Fruit fly (Drosophila melanogaster) whole organism, prepupa: Measurements from ENCODE around the gene sba.
A peak's percentile ranks its signal among the peaks of the same experiment; 100 is the strongest.

Experiments
- Blimp-1 ChIP-seq: fragments of 200-800 bp; sonication (Bioruptor generic); optimal IDR thresholded peaks from 3 replicates; lab custom pipeline; 2017; ENCODE audit warnings: missing biosample characterization, missing genetic modification characterization, mild to moderate bottlenecking, moderate library complexity, missing genetic modification reagents
- CG10669 ChIP-seq: fragments of 200-800 bp; sonication (Bioruptor generic); optimal IDR thresholded peaks from 3 replicates; lab custom pipeline; 2018; ENCODE audit warnings: missing biosample characterization, mild to moderate bottlenecking, missing genetic modification characterization, moderate library complexity
- CG11294 ChIP-seq: fragments of 200-800 bp; sonication (Bioruptor generic); IDR thresholded peaks from 2 replicates; pipeline ENCODE4 v1.3.6; 2022; ENCODE audit warnings: missing biosample characterization, missing genetic modification characterization
- CG11902 ChIP-seq: fragments of 200-800 bp; sonication (Bioruptor generic); optimal IDR thresholded peaks from 3 replicates; lab custom pipeline; 2016; ENCODE audit warnings: missing biosample characterization, missing genetic modification characterization
- CG15336 ChIP-seq: fragments of 200-800 bp; sonication (Bioruptor generic); IDR thresholded peaks from 2 replicates; pipeline ENCODE4 v1.3.6; 2022; ENCODE audit warnings: missing biosample characterization, missing genetic modification characterization
- CG1621 ChIP-seq: fragments of 200-800 bp; sonication (Bioruptor generic); optimal IDR thresholded peaks from 3 replicates; lab custom pipeline; 2018; ENCODE audit warnings: missing biosample characterization, mild to moderate bottlenecking, missing genetic modification characterization
- CG16779 ChIP-seq: fragments of 200-800 bp; sonication (Bioruptor generic); optimal IDR thresholded peaks from 3 replicates; lab custom pipeline; 2017; ENCODE audit warnings: missing biosample characterization, mild to moderate bottlenecking, missing genetic modification characterization
- CG34406 ChIP-seq: fragments of 200-800 bp; sonication (Bioruptor generic); optimal IDR thresholded peaks from 3 replicates; lab custom pipeline; 2016; ENCODE audit warnings: missing biosample characterization, missing genetic modification characterization
- CG4318 ChIP-seq: fragments of 200-800 bp; sonication (Bioruptor generic); optimal IDR thresholded peaks from 3 replicates; lab custom pipeline; 2017; ENCODE audit warnings: missing biosample characterization, mild to moderate bottlenecking, missing genetic modification characterization
- CG6163 ChIP-seq: fragments of 200-800 bp; sonication (Bioruptor generic); IDR thresholded peaks from 3 replicates; pipeline ENCODE4 v1.3.6; 2022; ENCODE audit warnings: missing biosample characterization, missing genetic modification characterization
- CG6276 ChIP-seq: fragments of 200-800 bp; sonication (Bioruptor generic); optimal IDR thresholded peaks from 2 replicates; lab custom pipeline; 2017; ENCODE audit warnings: missing biosample characterization, mild to moderate bottlenecking, missing genetic modification characterization
- CG6808 ChIP-seq: fragments of 200-800 bp; sonication (Bioruptor generic); optimal IDR thresholded peaks from 3 replicates; lab custom pipeline; 2017; ENCODE audit warnings: missing biosample characterization, missing genetic modification characterization, mild to moderate bottlenecking, moderate library complexity, missing genetic modification reagents
- CG6854 ChIP-seq: fragments of 200-800 bp; sonication (Bioruptor generic); optimal IDR thresholded peaks from 2 replicates; lab custom pipeline; 2017; ENCODE audit warnings: missing biosample characterization, mild to moderate bottlenecking, missing genetic modification characterization
- CG7368 ChIP-seq: fragments of 200-800 bp; sonication (Bioruptor generic); optimal IDR thresholded peaks from 3 replicates; lab custom pipeline; 2016; ENCODE audit warnings: missing biosample characterization, missing genetic modification characterization
- CG8119 ChIP-seq: fragments of 200-800 bp; sonication (Bioruptor generic); IDR thresholded peaks from 3 replicates; pipeline ENCODE4 v1.3.6; 2022; ENCODE audit warnings: missing biosample characterization, missing genetic modification characterization
- CG8319 ChIP-seq: fragments of 200-800 bp; sonication (Bioruptor generic); optimal IDR thresholded peaks from 3 replicates; lab custom pipeline; 2016; ENCODE audit warnings: missing biosample characterization, missing genetic modification characterization
- CG8632 ChIP-seq: fragments of 200-800 bp; sonication (Bioruptor generic); optimal IDR thresholded peaks from 3 replicates; lab custom pipeline; 2016; ENCODE audit warnings: missing biosample characterization, missing genetic modification characterization
- CG9139 ChIP-seq: fragments of 200-800 bp; sonication (Bioruptor generic); optimal IDR thresholded peaks from 3 replicates; lab custom pipeline; 2017; ENCODE audit warnings: missing biosample characterization, mild to moderate bottlenecking, missing genetic modification characterization
- Eip75B ChIP-seq: fragments of 200-800 bp; sonication (Bioruptor generic); optimal IDR thresholded peaks from 3 replicates; lab custom pipeline; 2016; ENCODE audit warnings: missing biosample characterization, missing genetic modification characterization
- Eip78C ChIP-seq: fragments of 200-800 bp; sonication (Bioruptor generic); peaks from one replicate; lab custom pipeline; 2016; ENCODE audit warnings: missing biosample characterization, missing genetic modification characterization
- Eip93F ChIP-seq: fragments of 200-800 bp; sonication (Bioruptor generic); optimal IDR thresholded peaks from 2 replicates; lab custom pipeline; 2016; ENCODE audit warnings: missing biosample characterization, mild to moderate bottlenecking, missing genetic modification characterization
- Ets21C ChIP-seq: fragments of 200-800 bp; sonication (Bioruptor generic); optimal IDR thresholded peaks from 3 replicates; lab custom pipeline; 2016; ENCODE audit warnings: missing biosample characterization, missing genetic modification characterization
- Gug ChIP-seq: fragments of 200-800 bp; sonication (Bioruptor generic); IDR thresholded peaks from 2 replicates; pipeline ENCODE4 v1.3.6; 2022; ENCODE audit warnings: missing biosample characterization, missing genetic modification characterization
- Hr38 ChIP-seq: sonication (Bioruptor generic); optimal IDR thresholded peaks from 2 replicates; lab custom pipeline; 2016; ENCODE audit warnings: missing biosample characterization, missing genetic modification characterization
- Hr4 ChIP-seq: fragments of 200-800 bp; sonication (Bioruptor generic); optimal IDR thresholded peaks from 3 replicates; lab custom pipeline; 2016; ENCODE audit warnings: missing biosample characterization, missing genetic modification characterization
- Sox102F ChIP-seq: fragments of 200-800 bp; sonication (Bioruptor generic); optimal IDR thresholded peaks from 2 replicates; lab custom pipeline; 2016; ENCODE audit warnings: missing biosample characterization, mild to moderate bottlenecking, missing genetic modification characterization
- Sox14 ChIP-seq: fragments of 200-800 bp; sonication (Bioruptor generic); optimal IDR thresholded peaks from 3 replicates; lab custom pipeline; 2016; ENCODE audit warnings: missing biosample characterization, missing genetic modification characterization
- Sox15 ChIP-seq: fragments of 200-800 bp; sonication (Bioruptor generic); optimal IDR thresholded peaks from 3 replicates; lab custom pipeline; 2016; ENCODE audit warnings: missing biosample characterization, missing genetic modification characterization
- dac ChIP-seq: fragments of 200-800 bp; sonication (Bioruptor generic); optimal IDR thresholded peaks from 2 replicates; lab custom pipeline; 2017; ENCODE audit warnings: missing biosample characterization, mild to moderate bottlenecking, missing genetic modification characterization
- dsx ChIP-seq: fragments of 200-800 bp; optimal IDR thresholded peaks from 3 replicates; lab custom pipeline; 2019; ENCODE audit warnings: missing biosample characterization, mild to moderate bottlenecking, missing genetic modification characterization, moderate library complexity; ENCODE audit not compliant: poor library complexity, severe bottlenecking
- eg ChIP-seq: fragments of 200-800 bp; sonication (Bioruptor generic); IDR thresholded peaks from 3 replicates; pipeline ENCODE4 v1.3.6; 2022; ENCODE audit warnings: missing biosample characterization, missing genetic modification characterization
- esn ChIP-seq: fragments of 200-800 bp; sonication (Bioruptor generic); optimal IDR thresholded peaks from 2 replicates; lab custom pipeline; 2016; ENCODE audit warnings: missing biosample characterization, mild to moderate bottlenecking, missing genetic modification characterization, moderate library complexity
- fd85E ChIP-seq: fragments of 200-800 bp; sonication (Bioruptor generic); optimal IDR thresholded peaks from 3 replicates; lab custom pipeline; 2016; ENCODE audit warnings: missing biosample characterization, missing genetic modification characterization
- fkh ChIP-seq: fragments of 200-800 bp; sonication (Bioruptor generic); optimal IDR thresholded peaks from 3 replicates; lab custom pipeline; 2017; ENCODE audit warnings: missing biosample characterization, mild to moderate bottlenecking, missing genetic modification characterization, moderate library complexity
- lz ChIP-seq: fragments of 200-800 bp; sonication (Bioruptor generic); optimal IDR thresholded peaks from 3 replicates; lab custom pipeline; 2016; ENCODE audit warnings: missing biosample characterization, missing genetic modification characterization
- net ChIP-seq: fragments of 200-800 bp; sonication (Bioruptor generic); optimal IDR thresholded peaks from 3 replicates; lab custom pipeline; 2016; ENCODE audit warnings: missing biosample characterization, missing genetic modification characterization
- salr ChIP-seq, 2 experiments: fragments of 200-800 bp; sonication (Bioruptor generic); optimal IDR thresholded peaks; 3 replicates each; lab custom pipeline; 2016 to 2018; ENCODE audit warnings: missing biosample characterization in 2 of 2, missing genetic modification characterization in 2 of 2, mild to moderate bottlenecking in 1 of 2
- spab ChIP-seq: fragments of 200-800 bp; sonication (Bioruptor generic); optimal IDR thresholded peaks from 2 replicates; lab custom pipeline; 2017; ENCODE audit warnings: missing biosample characterization, mild to moderate bottlenecking, missing genetic modification characterization, missing genetic modification reagents
- svp ChIP-seq: fragments of 200-800 bp; sonication (Bioruptor generic); peaks from one replicate; lab custom pipeline; 2016; ENCODE audit warnings: missing biosample characterization, missing genetic modification characterization
- vri ChIP-seq: fragments of 200-800 bp; sonication (Bioruptor generic); optimal IDR thresholded peaks from 3 replicates; lab custom pipeline; 2016; ENCODE audit warnings: missing biosample characterization, mild to moderate bottlenecking, missing genetic modification characterization

The sba gene

dm6 chr3R:23948466-23949413 is 26.0 kb upstream of the sba start (continued):
- TF ChIP-seq CG7368 (GFP tag; lab: Kevin White, UChicago) (peak; percentile 89), CG11902 (GFP tag; lab: Kevin White, UChicago) (peak; percentile 94), CG6163 (GFP tag; lab: Robert Waterston, UW) (peak; percentile 87), Eip93F (GFP tag; lab: Kevin White, UChicago) (peak; percentile 73), CG8119 (GFP tag; lab: Robert Waterston, UW) (peak; percentile 93), spab (GFP tag; lab: Kevin White, UChicago) (peak; percentile 97), CG6808 (peak; percentile 98), CG34406 (GFP tag; lab: Kevin White, UChicago) (peak; percentile 95), Blimp-1 (GFP tag; lab: Kevin White, UChicago) (peak; percentile 67), Sox14 (GFP tag; lab: Kevin White, UChicago) (peak; percentile 96)
- TF ChIP-seq, all 60 proteins: peak for 58

- TF ChIP-seq CG10669 (GFP tag; lab: Kevin White, UChicago), result no peak
- no peak for TF ChIP-seq net (GFP tag; lab: Kevin White, UChicago)
- no peak for TF ChIP-seq Gug
- no peak for TF ChIP-seq svp (GFP tag; lab: Kevin White, UChicago)
- TF ChIP-seq CG16779 (tag; lab: Kevin White, UChicago), result no peak
Measured at dm6 chr3R:23948324-23948465, 25.4 kb upstream of the sba start, which contains the start of gene CG12268. Gene CG12268 (minus strand): TSS chr3R:23948424.

- TF ChIP-seq Gug (no peak), CG6276 (GFP tag; lab: Kevin White, UChicago) (no peak), CG15336 (GFP tag; lab: Robert Waterston, UW) (no peak), fkh (GFP tag; lab: Kevin White, UChicago) (peak; percentile 88), dac (GFP tag; lab: Kevin White, UChicago) (no peak)
Measured at dm6 chr3R:23947002-23947401, 24.2 kb upstream of the sba start.

dm6 chr3R:23943843-23944356 is 21.1 kb upstream of the sba start:
- TF ChIP-seq CG8632 (GFP tag; lab: Kevin White, UChicago), result no peak
- TF ChIP-seq CG6808, result no peak
- TF ChIP-seq, all 60 proteins: peak for 0

- TF ChIP-seq CG4318 (GFP tag; lab: Kevin White, UChicago) (no peak), spab (GFP tag; lab: Kevin White, UChicago) (no peak), CG8632 (GFP tag; lab: Kevin White, UChicago) (no peak), esn (peak; percentile 29), Eip75B (GFP tag; lab: Kevin White, UChicago) (peak; percentile 20), CG6276 (GFP tag; lab: Kevin White, UChicago) (no peak), CG11294 (GFP tag; lab: Robert Waterston, UW) (no peak), Hr4 (GFP tag; lab: Kevin White, UChicago) (no peak), dac (GFP tag; lab: Kevin White, UChicago) (no peak), Eip78C (GFP tag; lab: Kevin White, UChicago) (peak; percentile 62), CG1621 (tag; lab: Kevin White, UChicago) (peak; percentile 11), Ets21C (no peak), Sox15 (GFP tag; lab: Kevin White, UChicago) (no peak), CG6854 (GFP tag; lab: Kevin White, UChicago) (peak; percentile 65), CG6163 (GFP tag; lab: Robert Waterston, UW) (peak; percentile 43; the same call in 2 of the 3 replicates), CG6808 (no peak), fd85E (no peak), salr (GFP tag; optimal IDR thresholded peaks at IDR 0.05; lab: Kevin White, UChicago) (no peak), Sox102F (peak; percentile 31), CG8319 (no peak), Eip93F (GFP tag; lab: Kevin White, UChicago) (no peak), net (GFP tag; lab: Kevin White, UChicago) (peak; percentile 45), dsx (peak; percentile 15), fkh (GFP tag; lab: Kevin White, UChicago) (no peak), CG9139 (GFP tag; lab: Kevin White, UChicago) (no peak), CG8119 (GFP tag; lab: Robert Waterston, UW) (peak; percentile 49; the same call in 2 of the 3 replicates), eg (GFP tag; lab: Robert Waterston, UW) (peak; percentile 70; the same call in 2 of the 3 replicates), lz (GFP tag; lab: Kevin White, UChicago) (no peak), Hr38 (GFP tag; lab: Kevin White, UChicago) (no peak), vri (GFP tag; lab: Kevin White, UChicago) (peak; percentile 51)
Measured at dm6 chr3R:23942965-23943413, 20.2 kb upstream of the sba start, which contains the start of gene Gdh. Gene Gdh (minus strand): TSS chr3R:23943101.
